Worm (Caenorhabditis elegans) whole organism, L4/young adult: ENCODE measurements around the gene lem-2.

ENCODE experiments used
- W03F9.2 ChIP-seq: fragments of 150-350 bp; optimal IDR thresholded peaks from 2 replicates; lab custom pipeline; 2014; ENCODE audit warnings: missing biosample characterization, missing genetic modification characterization
- dao-5 ChIP-seq: sonication (generic microtip); optimal IDR thresholded peaks from 2 replicates; lab custom pipeline; 2016; ENCODE audit warnings: missing genotype, missing genetic modification characterization, moderate library complexity, missing compliant biosample characterization
- him-1 ChIP-seq: sonication (generic microtip); optimal IDR thresholded peaks from 2 replicates; lab custom pipeline; 2016; ENCODE audit warnings: missing genotype, missing genetic modification reagents, missing genetic modification characterization, missing compliant biosample characterization

Gene lem-2

ce11 chrII:14064051-14064450, 801 bp downstream of the lem-2 start:
- TF ChIP-seq W03F9.2 (tag; lab: Kevin White, UChicago) (no peak), him-1 (tag; lab: Kevin White, UChicago) (no peak), dao-5 (tag; lab: Kevin White, UChicago) (no peak)

DNA sequence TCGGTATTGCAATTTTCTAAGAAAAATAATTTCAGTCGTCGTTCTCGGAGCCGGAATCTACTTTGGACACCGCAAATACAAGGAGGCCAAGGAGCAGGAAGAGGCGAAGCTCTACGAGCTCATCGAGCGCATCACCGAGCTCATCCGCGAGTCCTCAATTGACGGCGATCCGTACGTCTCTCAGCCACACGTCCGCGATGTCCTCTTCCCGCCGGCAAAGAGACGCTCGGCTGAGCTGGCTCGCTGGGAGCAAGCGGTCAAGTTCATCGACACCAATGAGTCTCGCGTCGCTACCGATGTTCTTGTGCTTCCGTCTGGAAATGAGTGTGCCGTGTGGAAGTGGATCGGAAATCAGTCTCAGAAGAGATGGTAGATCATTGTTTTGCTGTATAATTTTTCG, 2.2 kb downstream of the lem-2 start:
- no peak for TF ChIP-seq dao-5 (tag; lab: Kevin White, UChicago)
- no peak for TF ChIP-seq W03F9.2 (tag; lab: Kevin White, UChicago)
- no peak for TF ChIP-seq him-1 (tag; lab: Kevin White, UChicago)

DNA sequence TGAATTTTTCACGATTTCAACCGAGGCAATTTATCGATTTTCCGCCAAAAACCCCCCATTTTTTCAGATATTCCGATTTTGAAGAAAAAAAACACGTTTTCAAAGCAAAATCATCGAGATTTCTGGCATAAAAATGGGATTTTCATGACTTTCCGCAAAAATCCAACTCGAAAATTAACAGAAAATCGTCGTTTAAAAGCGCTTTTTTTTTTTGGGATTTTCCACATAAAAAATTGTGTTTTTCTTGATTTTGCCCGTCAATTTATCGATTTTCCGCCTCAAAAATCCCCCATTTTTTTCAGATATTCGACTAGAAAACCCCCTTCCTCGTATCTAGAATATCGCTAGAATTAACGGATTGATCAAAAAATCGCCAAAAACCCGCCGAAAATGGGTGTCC, 5.4 kb downstream of the lem-2 start, which contains the start of gene xrn-1:
Gene xrn-1, plus strand, starts transcription at position 301 of the 400 bp plus-strand sequence.
- TF ChIP-seq him-1 (tag; lab: Kevin White, UChicago), result no peak
- no peak for TF ChIP-seq dao-5 (tag; lab: Kevin White, UChicago)
- TF ChIP-seq W03F9.2 (tag; lab: Kevin White, UChicago), result no peak

DNA sequence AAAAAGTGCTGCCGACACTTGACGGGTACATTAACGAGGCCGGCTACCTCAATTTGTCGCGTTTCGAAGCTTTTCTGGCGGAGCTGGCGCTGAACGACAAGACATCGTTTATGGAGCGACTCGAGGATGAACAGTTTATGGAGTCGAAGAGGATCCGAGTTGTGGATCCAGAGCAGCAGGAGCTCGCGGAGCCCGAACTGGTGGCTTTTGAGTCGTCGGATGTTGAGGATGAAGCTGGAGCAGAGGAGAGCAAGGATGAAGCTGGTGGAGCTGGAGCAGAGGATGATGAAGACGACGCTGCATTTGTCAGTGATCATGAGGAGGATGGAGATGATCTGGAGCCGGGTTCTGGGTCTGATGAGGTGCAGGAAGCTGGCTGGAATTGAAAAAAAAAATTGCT, 11.6 kb downstream of the lem-2 start:
- TF ChIP-seq W03F9.2 (tag; lab: Kevin White, UChicago), result no peak
- no peak for TF ChIP-seq dao-5 (tag; lab: Kevin White, UChicago)
- no peak for TF ChIP-seq him-1 (tag; lab: Kevin White, UChicago)

ce11 chrII:14077823-14078222, 14.6 kb downstream of the lem-2 start:
- no peak for TF ChIP-seq him-1 (tag; lab: Kevin White, UChicago)

ce11 chrII:14086931-14087330, 23.7 kb downstream of the lem-2 start:
- no peak for TF ChIP-seq W03F9.2 (tag; lab: Kevin White, UChicago)
- TF ChIP-seq dao-5 (tag; lab: Kevin White, UChicago), result no peak
- no peak for TF ChIP-seq him-1 (tag; lab: Kevin White, UChicago)

ce11 chrII:14089796-14090372, 26.6 kb downstream of the lem-2 start:
- TF ChIP-seq him-1 (tag; lab: Kevin White, UChicago) (no peak), W03F9.2 (tag; lab: Kevin White, UChicago) (no peak), dao-5 (tag; lab: Kevin White, UChicago) (no peak)

ce11 chrII:14091182-14091581, 27.9 kb downstream of the lem-2 start:
- TF ChIP-seq dao-5 (tag; lab: Kevin White, UChicago) (no peak), him-1 (tag; lab: Kevin White, UChicago) (no peak), W03F9.2 (tag; lab: Kevin White, UChicago) (no peak)

DNA sequence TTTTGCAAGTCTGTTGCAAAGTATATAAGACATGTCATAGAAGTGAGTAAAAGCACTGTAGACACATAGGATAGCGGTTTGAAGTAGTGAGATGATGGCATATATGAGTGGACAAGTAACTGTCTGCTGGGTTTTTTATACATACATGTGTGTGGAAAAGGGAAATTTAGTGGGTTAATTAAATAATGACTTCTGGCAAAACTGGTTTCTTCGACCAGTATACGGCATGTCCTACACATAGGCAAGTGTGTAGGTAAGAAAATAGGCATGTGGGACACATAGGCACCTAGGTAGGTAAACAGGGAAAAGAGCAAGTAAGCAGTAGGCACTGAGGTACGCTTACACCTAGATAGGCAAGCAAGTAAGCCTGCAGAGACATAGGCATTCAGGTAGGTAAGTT, 31.3 kb downstream of the lem-2 start, which contains the start of gene col-87:
Gene col-87, minus strand, starts transcription at position 101 of the 400 bp plus-strand sequence.
- no peak for TF ChIP-seq W03F9.2 (tag; lab: Kevin White, UChicago)
- no peak for TF ChIP-seq dao-5 (tag; lab: Kevin White, UChicago)
- no peak for TF ChIP-seq him-1 (tag; lab: Kevin White, UChicago)

ce11 chrII:14095875-14096274, 32.6 kb downstream of the lem-2 start:
- TF ChIP-seq him-1 (tag; lab: Kevin White, UChicago) (no peak), W03F9.2 (tag; lab: Kevin White, UChicago) (no peak), dao-5 (tag; lab: Kevin White, UChicago) (no peak)

DNA sequence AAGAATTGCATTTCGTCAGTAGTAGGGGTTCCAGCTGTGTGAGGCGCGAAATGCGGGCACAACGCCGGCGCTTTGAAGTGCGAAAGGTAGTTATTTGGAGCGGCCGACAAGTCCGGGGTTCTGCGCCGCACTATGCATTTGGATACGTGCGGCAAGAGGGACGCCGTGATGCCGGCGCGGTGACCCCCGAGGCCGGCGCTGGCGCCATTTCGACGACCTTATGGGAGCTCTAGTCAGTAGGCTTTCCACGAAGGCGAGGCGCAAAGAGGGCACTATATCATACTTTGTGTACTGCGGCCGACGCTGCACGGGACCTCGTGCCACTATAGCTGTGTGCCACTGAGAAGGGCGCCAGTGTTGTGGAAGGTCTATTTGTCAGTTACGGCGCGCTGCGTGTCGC, 33.6 kb downstream of the lem-2 start:
- TF ChIP-seq him-1 (tag; lab: Kevin White, UChicago), result no peak
- no peak for TF ChIP-seq dao-5 (tag; lab: Kevin White, UChicago)
- no peak for TF ChIP-seq W03F9.2 (tag; lab: Kevin White, UChicago)

DNA sequence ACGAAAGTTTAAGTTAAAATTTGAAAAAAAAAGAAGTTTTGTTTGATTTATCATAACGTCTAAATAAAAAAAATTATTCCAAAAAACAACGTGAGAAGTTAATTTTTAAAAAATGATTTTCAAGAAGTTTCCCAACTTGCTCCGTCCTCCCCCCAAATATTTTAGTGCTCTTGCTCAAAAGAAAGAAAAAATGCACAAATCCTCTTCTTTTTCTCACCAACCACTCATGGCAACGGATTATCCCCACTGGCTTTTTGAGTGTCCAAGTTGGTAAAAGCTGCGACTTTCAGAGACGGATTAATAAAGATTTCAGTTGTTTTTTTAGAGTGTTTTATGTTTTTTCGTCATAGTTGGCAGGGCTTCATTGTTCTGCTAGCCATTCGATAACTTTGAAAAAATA, 34.3 kb downstream of the lem-2 start, which contains the start of gene Y39G8C.2:
Gene Y39G8C.2, minus strand, starts transcription at position 101 of the 400 bp plus-strand sequence.
- no peak for TF ChIP-seq him-1 (tag; lab: Kevin White, UChicago)
- no peak for TF ChIP-seq W03F9.2 (tag; lab: Kevin White, UChicago)
- TF ChIP-seq dao-5 (tag; lab: Kevin White, UChicago), result no peak

- TF ChIP-seq dao-5 (tag; lab: Kevin White, UChicago) (no peak), W03F9.2 (tag; lab: Kevin White, UChicago) (no peak), him-1 (tag; lab: Kevin White, UChicago) (no peak)
Observed at ce11 chrII:14098348-14098747, 35.1 kb downstream of the lem-2 start.

DNA sequence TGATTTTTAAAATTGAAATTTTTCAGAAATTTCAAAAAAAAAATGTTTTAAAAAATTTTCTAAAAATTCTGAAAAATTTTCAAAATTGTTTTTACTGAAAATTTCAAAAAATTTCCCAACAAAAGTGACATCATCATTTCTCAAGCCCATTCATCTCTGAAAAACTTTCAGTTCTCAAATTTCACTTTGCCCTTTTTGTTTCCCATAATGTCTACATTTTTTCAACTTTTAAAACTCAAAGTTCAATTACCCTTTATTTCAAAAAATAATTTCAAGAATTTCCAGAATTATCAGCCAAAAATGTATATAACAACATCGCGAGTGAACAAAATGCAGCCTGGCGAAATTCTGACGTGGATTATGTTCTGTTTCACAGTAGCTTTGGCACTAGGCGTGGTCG, 37.7 kb downstream of the lem-2 start, which contains the start of gene bkip-1:
Gene bkip-1, plus strand, starts transcription at position 301 of the 400 bp plus-strand sequence.
- no peak for TF ChIP-seq him-1 (tag; lab: Kevin White, UChicago)
- no peak for TF ChIP-seq W03F9.2 (tag; lab: Kevin White, UChicago)
- no peak for TF ChIP-seq dao-5 (tag; lab: Kevin White, UChicago)
